Fruit fly (Drosophila melanogaster) whole organism, prepupa: ENCODE data around the gene CG15387.

Experiments used
- Blimp-1 ChIP-seq: fragments of 200-800 bp; sonication (Bioruptor generic); optimal IDR thresholded peaks from 3 replicates; lab custom pipeline; 2017; ENCODE audit warnings: missing biosample characterization, missing genetic modification characterization, mild to moderate bottlenecking, moderate library complexity, missing genetic modification reagents
- CG10631 ChIP-seq: fragments of 200-800 bp; sonication (Bioruptor generic); optimal IDR thresholded peaks from 2 replicates; lab custom pipeline; 2016; ENCODE audit warnings: missing biosample characterization, missing genetic modification characterization
- CG10669 ChIP-seq: fragments of 200-800 bp; sonication (Bioruptor generic); optimal IDR thresholded peaks from 3 replicates; lab custom pipeline; 2018; ENCODE audit warnings: missing biosample characterization, mild to moderate bottlenecking, missing genetic modification characterization, moderate library complexity
- CG11294 ChIP-seq: fragments of 200-800 bp; sonication (Bioruptor generic); IDR thresholded peaks from 2 replicates; pipeline ENCODE4 v1.3.6; 2022; ENCODE audit warnings: missing biosample characterization, missing genetic modification characterization
- CG11762 ChIP-seq: fragments of 200-800 bp; sonication (Bioruptor generic); optimal IDR thresholded peaks from 3 replicates; lab custom pipeline; 2016; ENCODE audit warnings: missing biosample characterization, missing genetic modification characterization; ENCODE audit not compliant: insufficient read depth
- CG11902 ChIP-seq: fragments of 200-800 bp; sonication (Bioruptor generic); optimal IDR thresholded peaks from 3 replicates; lab custom pipeline; 2016; ENCODE audit warnings: missing biosample characterization, missing genetic modification characterization
- CG15336 ChIP-seq: fragments of 200-800 bp; sonication (Bioruptor generic); IDR thresholded peaks from 2 replicates; pipeline ENCODE4 v1.3.6; 2022; ENCODE audit warnings: missing biosample characterization, missing genetic modification characterization
- CG1621 ChIP-seq: fragments of 200-800 bp; sonication (Bioruptor generic); optimal IDR thresholded peaks from 3 replicates; lab custom pipeline; 2018; ENCODE audit warnings: missing biosample characterization, mild to moderate bottlenecking, missing genetic modification characterization
- CG16779 ChIP-seq: fragments of 200-800 bp; sonication (Bioruptor generic); optimal IDR thresholded peaks from 3 replicates; lab custom pipeline; 2017; ENCODE audit warnings: missing biosample characterization, mild to moderate bottlenecking, missing genetic modification characterization
- CG3032 ChIP-seq: fragments of 200-800 bp; optimal IDR thresholded peaks from 2 replicates; lab custom pipeline; 2019; ENCODE audit warnings: missing biosample characterization, mild to moderate bottlenecking, missing genetic modification characterization, moderate library complexity
- CG31627 ChIP-seq: fragments of 200-800 bp; sonication (Bioruptor generic); optimal IDR thresholded peaks from 3 replicates; lab custom pipeline; 2016; ENCODE audit warnings: missing biosample characterization, missing genetic modification characterization
- CG32006 ChIP-seq: fragments of 200-800 bp; sonication (Bioruptor generic); optimal IDR thresholded peaks from 3 replicates; lab custom pipeline; 2017; ENCODE audit warnings: missing biosample characterization, mild to moderate bottlenecking, missing genetic modification characterization
- CG34406 ChIP-seq: fragments of 200-800 bp; sonication (Bioruptor generic); optimal IDR thresholded peaks from 3 replicates; lab custom pipeline; 2016; ENCODE audit warnings: missing biosample characterization, missing genetic modification characterization
- CG3919 ChIP-seq: fragments of 200-800 bp; sonication (Bioruptor generic); optimal IDR thresholded peaks from 3 replicates; lab custom pipeline; 2016; ENCODE audit warnings: missing biosample characterization, missing genetic modification characterization
- CG4318 ChIP-seq: fragments of 200-800 bp; sonication (Bioruptor generic); optimal IDR thresholded peaks from 3 replicates; lab custom pipeline; 2017; ENCODE audit warnings: missing biosample characterization, mild to moderate bottlenecking, missing genetic modification characterization
- CG6163 ChIP-seq: fragments of 200-800 bp; sonication (Bioruptor generic); IDR thresholded peaks from 3 replicates; pipeline ENCODE4 v1.3.6; 2022; ENCODE audit warnings: missing biosample characterization, missing genetic modification characterization
- CG6276 ChIP-seq: fragments of 200-800 bp; sonication (Bioruptor generic); optimal IDR thresholded peaks from 2 replicates; lab custom pipeline; 2017; ENCODE audit warnings: missing biosample characterization, mild to moderate bottlenecking, missing genetic modification characterization
- CG6808 ChIP-seq: fragments of 200-800 bp; sonication (Bioruptor generic); optimal IDR thresholded peaks from 3 replicates; lab custom pipeline; 2017; ENCODE audit warnings: missing biosample characterization, missing genetic modification characterization, mild to moderate bottlenecking, moderate library complexity, missing genetic modification reagents
- CG7368 ChIP-seq: fragments of 200-800 bp; sonication (Bioruptor generic); optimal IDR thresholded peaks from 3 replicates; lab custom pipeline; 2016; ENCODE audit warnings: missing biosample characterization, missing genetic modification characterization
- CG8119 ChIP-seq: fragments of 200-800 bp; sonication (Bioruptor generic); IDR thresholded peaks from 3 replicates; pipeline ENCODE4 v1.3.6; 2022; ENCODE audit warnings: missing biosample characterization, missing genetic modification characterization
- CG8319 ChIP-seq: fragments of 200-800 bp; sonication (Bioruptor generic); optimal IDR thresholded peaks from 3 replicates; lab custom pipeline; 2016; ENCODE audit warnings: missing biosample characterization, missing genetic modification characterization
- CG8632 ChIP-seq: fragments of 200-800 bp; sonication (Bioruptor generic); optimal IDR thresholded peaks from 3 replicates; lab custom pipeline; 2016; ENCODE audit warnings: missing biosample characterization, missing genetic modification characterization
- CG9139 ChIP-seq: fragments of 200-800 bp; sonication (Bioruptor generic); optimal IDR thresholded peaks from 3 replicates; lab custom pipeline; 2017; ENCODE audit warnings: missing biosample characterization, mild to moderate bottlenecking, missing genetic modification characterization
- Eip78C ChIP-seq: fragments of 200-800 bp; sonication (Bioruptor generic); peaks from one replicate; lab custom pipeline; 2016; ENCODE audit warnings: missing biosample characterization, missing genetic modification characterization
- Ets96B ChIP-seq: fragments of 200-800 bp; optimal IDR thresholded peaks from 2 replicates; lab custom pipeline; 2019; ENCODE audit warnings: missing biosample characterization, mild to moderate bottlenecking, missing genetic modification characterization, moderate library complexity
- Gug ChIP-seq: fragments of 200-800 bp; sonication (Bioruptor generic); IDR thresholded peaks from 2 replicates; pipeline ENCODE4 v1.3.6; 2022; ENCODE audit warnings: missing biosample characterization, missing genetic modification characterization
- Hr38 ChIP-seq: sonication (Bioruptor generic); optimal IDR thresholded peaks from 2 replicates; lab custom pipeline; 2016; ENCODE audit warnings: missing biosample characterization, missing genetic modification characterization
- Hr39 ChIP-seq: fragments of 200-800 bp; sonication (Bioruptor generic); optimal IDR thresholded peaks from 2 replicates; lab custom pipeline; 2016; ENCODE audit warnings: missing biosample characterization, missing genetic modification characterization
- Hr4 ChIP-seq: fragments of 200-800 bp; sonication (Bioruptor generic); optimal IDR thresholded peaks from 3 replicates; lab custom pipeline; 2016; ENCODE audit warnings: missing biosample characterization, missing genetic modification characterization
- Lpt ChIP-seq: fragments of 200-800 bp; sonication (Bioruptor generic); optimal IDR thresholded peaks from 3 replicates; lab custom pipeline; 2016; ENCODE audit warnings: missing biosample characterization, missing genetic modification characterization
- Met ChIP-seq: fragments of 200-800 bp; sonication (Bioruptor generic); optimal IDR thresholded peaks from 3 replicates; lab custom pipeline; 2016; ENCODE audit warnings: missing biosample characterization, missing genetic modification characterization
- OdsH ChIP-seq: fragments of 200-800 bp; sonication (Bioruptor generic); optimal IDR thresholded peaks from 3 replicates; lab custom pipeline; 2016; ENCODE audit warnings: missing biosample characterization, missing genetic modification characterization
- Smox ChIP-seq: fragments of 200-800 bp; sonication (Bioruptor generic); optimal IDR thresholded peaks from 3 replicates; lab custom pipeline; 2016; ENCODE audit warnings: missing biosample characterization, missing genetic modification characterization
- Sox102F ChIP-seq: fragments of 200-800 bp; sonication (Bioruptor generic); optimal IDR thresholded peaks from 2 replicates; lab custom pipeline; 2016; ENCODE audit warnings: missing biosample characterization, mild to moderate bottlenecking, missing genetic modification characterization
- Sox14 ChIP-seq: fragments of 200-800 bp; sonication (Bioruptor generic); optimal IDR thresholded peaks from 3 replicates; lab custom pipeline; 2016; ENCODE audit warnings: missing biosample characterization, missing genetic modification characterization
- Sox15 ChIP-seq: fragments of 200-800 bp; sonication (Bioruptor generic); optimal IDR thresholded peaks from 3 replicates; lab custom pipeline; 2016; ENCODE audit warnings: missing biosample characterization, missing genetic modification characterization
- achi ChIP-seq: fragments of 200-800 bp; sonication (Bioruptor generic); optimal IDR thresholded peaks from 3 replicates; lab custom pipeline; 2016; ENCODE audit warnings: missing biosample characterization, missing genetic modification characterization
- acj6 ChIP-seq: fragments of 200-800 bp; sonication (Bioruptor generic); optimal IDR thresholded peaks from 3 replicates; lab custom pipeline; 2016; ENCODE audit warnings: missing biosample characterization, missing genetic modification characterization
- cyc ChIP-seq: fragments of 200-800 bp; sonication (Bioruptor generic); optimal IDR thresholded peaks from 3 replicates; lab custom pipeline; 2016; ENCODE audit warnings: missing biosample characterization, missing genetic modification characterization
- dsx ChIP-seq: fragments of 200-800 bp; optimal IDR thresholded peaks from 3 replicates; lab custom pipeline; 2019; ENCODE audit warnings: missing biosample characterization, mild to moderate bottlenecking, missing genetic modification characterization, moderate library complexity; ENCODE audit not compliant: poor library complexity, severe bottlenecking
- eg ChIP-seq: fragments of 200-800 bp; sonication (Bioruptor generic); IDR thresholded peaks from 3 replicates; pipeline ENCODE4 v1.3.6; 2022; ENCODE audit warnings: missing biosample characterization, missing genetic modification characterization
- esn ChIP-seq: fragments of 200-800 bp; sonication (Bioruptor generic); optimal IDR thresholded peaks from 2 replicates; lab custom pipeline; 2016; ENCODE audit warnings: missing biosample characterization, mild to moderate bottlenecking, missing genetic modification characterization, moderate library complexity
- fd85E ChIP-seq: fragments of 200-800 bp; sonication (Bioruptor generic); optimal IDR thresholded peaks from 3 replicates; lab custom pipeline; 2016; ENCODE audit warnings: missing biosample characterization, missing genetic modification characterization
- fkh ChIP-seq: fragments of 200-800 bp; sonication (Bioruptor generic); optimal IDR thresholded peaks from 3 replicates; lab custom pipeline; 2017; ENCODE audit warnings: missing biosample characterization, mild to moderate bottlenecking, missing genetic modification characterization, moderate library complexity
- lz ChIP-seq: fragments of 200-800 bp; sonication (Bioruptor generic); optimal IDR thresholded peaks from 3 replicates; lab custom pipeline; 2016; ENCODE audit warnings: missing biosample characterization, missing genetic modification characterization
- pdm3 ChIP-seq: fragments of 200-800 bp; sonication (Bioruptor generic); optimal IDR thresholded peaks from 3 replicates; lab custom pipeline; 2016; ENCODE audit warnings: missing biosample characterization, missing genetic modification characterization
- salr ChIP-seq, 2 experiments: fragments of 200-800 bp; sonication (Bioruptor generic); optimal IDR thresholded peaks; 3 replicates each; lab custom pipeline; 2016 to 2018; ENCODE audit warnings: missing biosample characterization in 2 of 2, missing genetic modification characterization in 2 of 2, mild to moderate bottlenecking in 1 of 2
- spab ChIP-seq: fragments of 200-800 bp; sonication (Bioruptor generic); optimal IDR thresholded peaks from 2 replicates; lab custom pipeline; 2017; ENCODE audit warnings: missing biosample characterization, mild to moderate bottlenecking, missing genetic modification characterization, missing genetic modification reagents
- ss ChIP-seq, 2 experiments: fragments of 200-800 bp; sonication (Bioruptor generic); optimal IDR thresholded peaks; 2 replicates in 1 of 2; 3 replicates in 1 of 2; lab custom pipeline; 2017 to 2018; ENCODE audit warnings: mild to moderate bottlenecking in 2 of 2, missing biosample characterization in 2 of 2, missing genetic modification characterization in 2 of 2, moderate library complexity in 1 of 2
- svp ChIP-seq: fragments of 200-800 bp; sonication (Bioruptor generic); peaks from one replicate; lab custom pipeline; 2016; ENCODE audit warnings: missing biosample characterization, missing genetic modification characterization
- topi ChIP-seq: fragments of 200-800 bp; sonication (Bioruptor generic); optimal IDR thresholded peaks from 3 replicates; lab custom pipeline; 2016; ENCODE audit warnings: missing biosample characterization, missing genetic modification characterization
- vri ChIP-seq: fragments of 200-800 bp; sonication (Bioruptor generic); optimal IDR thresholded peaks from 3 replicates; lab custom pipeline; 2016; ENCODE audit warnings: missing biosample characterization, mild to moderate bottlenecking, missing genetic modification characterization

Gene CG15387

dm6 chr2L:2227316-2227715 is 1.2 kb upstream of the CG15387 start:
- TF ChIP-seq eg = peak; percentile 89
- TF ChIP-seq spab (GFP tag; lab: Kevin White, UChicago) = peak; percentile 58
- TF ChIP-seq CG3032 (tag; lab: Kevin White, UChicago) = peak; percentile 66
- TF ChIP-seq CG6808 (GFP tag; lab: Kevin White, UChicago) = peak; percentile 65
- no peak for TF ChIP-seq fkh (GFP tag; lab: Kevin White, UChicago)
- TF ChIP-seq cyc (GFP tag; lab: Kevin White, UChicago) = peak; percentile 69
- TF ChIP-seq vri (GFP tag; lab: Kevin White, UChicago) = peak; percentile 65
- TF ChIP-seq CG8319 = no peak
- TF ChIP-seq Sox15 (GFP tag; lab: Kevin White, UChicago) = peak; percentile 65
- TF ChIP-seq CG11902 (GFP tag; lab: Kevin White, UChicago) = peak; percentile 47
- TF ChIP-seq CG3919 (GFP tag; lab: Kevin White, UChicago) = peak; percentile 86
- peak; percentile 70 for TF ChIP-seq lz (GFP tag; lab: Kevin White, UChicago)
- TF ChIP-seq CG6163 (GFP tag; lab: Robert Waterston, UW) = peak; percentile 87
- TF ChIP-seq Ets96B (tag; lab: Kevin White, UChicago) = peak; percentile 67
- TF ChIP-seq acj6 (GFP tag; lab: Kevin White, UChicago) = peak; percentile 78
- TF ChIP-seq Hr39 = peak; percentile 77
- peak; percentile 71 for TF ChIP-seq CG10669 (GFP tag; lab: Kevin White, UChicago)
- TF ChIP-seq CG16779 (tag; lab: Kevin White, UChicago) = peak; percentile 53
- TF ChIP-seq achi (GFP tag; lab: Kevin White, UChicago) = peak; percentile 74
- peak; percentile 73 for TF ChIP-seq dsx (GFP tag; lab: Kevin White, UChicago)
- TF ChIP-seq CG11294 (GFP tag; lab: Robert Waterston, UW) = peak; percentile 70
- peak; percentile 29 to 33 for TF ChIP-seq ss (GFP tag; optimal IDR thresholded peaks at IDR 0.05; lab: Kevin White, UChicago)
- TF ChIP-seq CG8632 (GFP tag; lab: Kevin White, UChicago) = peak; percentile 80
- TF ChIP-seq esn (GFP tag; lab: Kevin White, UChicago) = peak; percentile 87
- peak; percentile 86 for TF ChIP-seq pdm3 (GFP tag; lab: Kevin White, UChicago)
- peak; percentile 87 for TF ChIP-seq CG15336 (GFP tag; lab: Robert Waterston, UW)
- no peak for TF ChIP-seq CG9139
- peak; percentile 83 for TF ChIP-seq Sox102F (GFP tag; lab: Kevin White, UChicago)
- TF ChIP-seq Sox14 (GFP tag; lab: Kevin White, UChicago) = peak; percentile 85
- peak; percentile 80 for TF ChIP-seq CG32006 (GFP tag; lab: Kevin White, UChicago)
- peak; percentile 87 for TF ChIP-seq Hr4
- TF ChIP-seq CG10631 (GFP tag; lab: Kevin White, UChicago) = peak; percentile 75
- TF ChIP-seq Lpt (GFP tag; lab: Kevin White, UChicago) = peak; percentile 60
- peak; percentile 76 for TF ChIP-seq topi (GFP tag; lab: Kevin White, UChicago)
- peak; percentile 81 for TF ChIP-seq CG8119 (GFP tag; lab: Robert Waterston, UW)
- TF ChIP-seq CG4318 (GFP tag; lab: Kevin White, UChicago) = no peak
- TF ChIP-seq Met (GFP tag; lab: Kevin White, UChicago) = peak; percentile 81
- peak; percentile 76 for TF ChIP-seq Smox (GFP tag; lab: Kevin White, UChicago)
- peak; percentile 88 for TF ChIP-seq Eip78C (GFP tag; lab: Kevin White, UChicago)
- TF ChIP-seq salr (GFP tag; optimal IDR thresholded peaks at IDR 0.05; lab: Kevin White, UChicago) = peak in 1 of 2 experiments; percentile 50
- peak; percentile 83 for TF ChIP-seq CG7368
- peak; percentile 72 for TF ChIP-seq CG6276 (GFP tag; lab: Kevin White, UChicago)
- peak; percentile 83 for TF ChIP-seq CG31627 (GFP tag; lab: Kevin White, UChicago)
- peak; percentile 80 for TF ChIP-seq CG34406 (GFP tag; lab: Kevin White, UChicago)
- TF ChIP-seq fd85E (GFP tag; lab: Kevin White, UChicago) = peak; percentile 56
- peak; percentile 94 for TF ChIP-seq svp (GFP tag; lab: Kevin White, UChicago)
- peak; percentile 63 for TF ChIP-seq CG1621
- no peak for TF ChIP-seq Hr38 (GFP tag; lab: Kevin White, UChicago)
- TF ChIP-seq CG11762 = peak; percentile 62
- peak; percentile 75 for TF ChIP-seq Gug
- peak; percentile 30 for TF ChIP-seq Blimp-1 (GFP tag; lab: Kevin White, UChicago)
- peak; percentile 85 for TF ChIP-seq OdsH (GFP tag; lab: Kevin White, UChicago)
